Fruit fly (Drosophila melanogaster) whole organism, embryonic: ENCODE results near the gene Est-Q.

Experiments
- B-H1 ChIP-seq: fragments of 200-800 bp; sonication (Bioruptor generic); IDR thresholded peaks from 3 replicates; pipeline ENCODE4 v1.3.6; 2022; ENCODE audit warnings: missing biosample characterization, missing genetic modification characterization
- CG10267 ChIP-seq: fragments of 200-800 bp; sonication (Bioruptor generic); optimal IDR thresholded peaks from 2 replicates; lab custom pipeline; 2018; ENCODE audit warnings: missing biosample characterization, mild to moderate bottlenecking, missing genetic modification characterization, moderate library complexity
- CG10431 ChIP-seq: fragments of 200-800 bp; sonication (Bioruptor generic); optimal IDR thresholded peaks from 3 replicates; lab custom pipeline; 2018; ENCODE audit warnings: missing biosample characterization, mild to moderate bottlenecking, missing genetic modification characterization
- CG11085 ChIP-seq: fragments of 200-800 bp; sonication (Bioruptor generic); IDR thresholded peaks from 2 replicates; pipeline ENCODE4 v1.3.6; 2022; ENCODE audit warnings: missing biosample characterization, missing genetic modification characterization
- CG14860 ChIP-seq: fragments of 200-800 bp; sonication (Bioruptor generic); IDR thresholded peaks from 3 replicates; pipeline ENCODE4 v1.3.6; 2022; ENCODE audit warnings: missing biosample characterization, missing genetic modification characterization; ENCODE audit not compliant: partially characterized antibody
- CG15269 ChIP-seq: fragments of 200-800 bp; sonication (Bioruptor generic); optimal IDR thresholded peaks from 2 replicates; lab custom pipeline; 2018; ENCODE audit warnings: missing biosample characterization, mild to moderate bottlenecking, missing genetic modification characterization, moderate library complexity
- CG15696 ChIP-seq: fragments of 200-800 bp; sonication (Bioruptor generic); optimal IDR thresholded peaks from 2 replicates; lab custom pipeline; 2019; ENCODE audit warnings: missing biosample characterization, mild to moderate bottlenecking, missing genetic modification characterization, moderate library complexity
- CG1602 ChIP-seq: fragments of 200-800 bp; sonication (Bioruptor generic); optimal IDR thresholded peaks from 3 replicates; lab custom pipeline; 2016; ENCODE audit warnings: missing biosample characterization, missing genetic modification characterization
- CG18619 ChIP-seq: fragments of 200-800 bp; sonication (Bioruptor generic); optimal IDR thresholded peaks from 3 replicates; lab custom pipeline; 2017; ENCODE audit warnings: missing biosample characterization, mild to moderate bottlenecking, missing genetic modification characterization
- CG34422 ChIP-seq: fragments of 200-800 bp; sonication (Bioruptor generic); IDR thresholded peaks from 3 replicates; pipeline ENCODE4 v1.3.6; 2022; ENCODE audit warnings: missing biosample characterization, missing genetic modification characterization
- CG3726 ChIP-seq: fragments of 200-800 bp; sonication (Bioruptor generic); IDR thresholded peaks from 3 replicates; pipeline ENCODE4, ENCODE4 v1.3.6; 2022; ENCODE audit warnings: missing biosample characterization, missing genetic modification characterization
- CG4328 ChIP-seq: fragments of 200-800 bp; sonication (Bioruptor generic); optimal IDR thresholded peaks from 3 replicates; lab custom pipeline; 2017; ENCODE audit warnings: missing biosample characterization, missing genetic modification reagents, missing genetic modification characterization
- CG4424 ChIP-seq: fragments of 200-800 bp; sonication (Bioruptor generic); optimal IDR thresholded peaks from 3 replicates; lab custom pipeline; 2016; ENCODE audit warnings: missing biosample characterization, missing genetic modification characterization
- CG4707 ChIP-seq: fragments of 200-800 bp; sonication (Bioruptor generic); optimal IDR thresholded peaks from 2 replicates; lab custom pipeline; 2018; ENCODE audit warnings: missing biosample characterization, mild to moderate bottlenecking, missing genetic modification characterization, moderate library complexity
- CG4820 ChIP-seq: fragments of 200-800 bp; sonication (Bioruptor generic); optimal IDR thresholded peaks from 3 replicates; lab custom pipeline; 2016; ENCODE audit warnings: missing biosample characterization, missing genetic modification characterization
- CG5245 ChIP-seq: fragments of 200-800 bp; sonication (Bioruptor generic); optimal IDR thresholded peaks from 3 replicates; lab custom pipeline; 2016; ENCODE audit warnings: missing biosample characterization, missing genetic modification characterization
- CG7745 ChIP-seq: fragments of 200-800 bp; sonication (Bioruptor generic); optimal IDR thresholded peaks from 2 replicates; lab custom pipeline; 2018; ENCODE audit warnings: missing biosample characterization, mild to moderate bottlenecking, missing genetic modification characterization, moderate library complexity
- CG8359 ChIP-seq: fragments of 200-800 bp; sonication (Bioruptor generic); optimal IDR thresholded peaks from 2 replicates; lab custom pipeline; 2017; ENCODE audit warnings: missing biosample characterization, mild to moderate bottlenecking, missing genetic modification characterization, borderline replicate concordance
- CG9727 ChIP-seq: fragments of 200-800 bp; sonication (Bioruptor generic); optimal IDR thresholded peaks from 3 replicates; lab custom pipeline; 2017; ENCODE audit warnings: missing biosample characterization, mild to moderate bottlenecking, missing genetic modification characterization
- CG9797 ChIP-seq: fragments of 200-800 bp; sonication (Bioruptor generic); optimal IDR thresholded peaks from 3 replicates; lab custom pipeline; 2018; ENCODE audit warnings: missing biosample characterization, mild to moderate bottlenecking, missing genetic modification characterization
- CoRest ChIP-seq: fragments of 200-800 bp; sonication (Bioruptor generic); optimal IDR thresholded peaks from 3 replicates; lab custom pipeline; 2018; ENCODE audit warnings: missing biosample characterization, mild to moderate bottlenecking, missing genetic modification characterization, moderate library complexity
- Deaf1 ChIP-seq: fragments of 200-800 bp; optimal IDR thresholded peaks from 3 replicates; lab custom pipeline; 2019; ENCODE audit warnings: missing biosample characterization, mild to moderate bottlenecking, missing genetic modification characterization, moderate library complexity
- HLH3B ChIP-seq: fragments of 200-800 bp; sonication (Bioruptor generic); IDR thresholded peaks from 2 replicates; pipeline ENCODE4 v1.3.6; 2022; ENCODE audit warnings: missing biosample characterization, missing genetic modification characterization
- Hmr ChIP-seq: fragments of 200-800 bp; sonication (Bioruptor generic); optimal IDR thresholded peaks from 3 replicates; lab custom pipeline; 2017; ENCODE audit warnings: mild to moderate bottlenecking, missing biosample characterization, missing genetic modification reagents, missing genetic modification characterization
- Hr51 ChIP-seq, 2 experiments: fragments of 200-800 bp; sonication (Bioruptor generic); optimal IDR thresholded peaks; 2 replicates in 1 of 2; 3 replicates in 1 of 2; lab custom pipeline; 2016 to 2018; ENCODE audit warnings: missing biosample characterization in 2 of 2, missing genetic modification characterization in 2 of 2, mild to moderate bottlenecking in 1 of 2, moderate library complexity in 1 of 2
- MTF-1 ChIP-seq: fragments of 200-800 bp; sonication (Bioruptor generic); optimal IDR thresholded peaks from 2 replicates; lab custom pipeline; 2018; ENCODE audit warnings: missing biosample characterization, mild to moderate bottlenecking, missing genetic modification characterization, borderline replicate concordance
- Mad ChIP-seq: fragments of 200-800 bp; sonication (Bioruptor generic); optimal IDR thresholded peaks from 2 replicates; lab custom pipeline; 2016; ENCODE audit warnings: missing biosample characterization, missing genetic modification characterization
- NFAT ChIP-seq: fragments of 200-800 bp; sonication (Bioruptor generic); IDR thresholded peaks from 2 replicates; pipeline ENCODE4 v1.3.6; 2022; ENCODE audit warnings: missing biosample characterization, missing genetic modification characterization
- Neu2 ChIP-seq: fragments of 200-800 bp; sonication (Bioruptor generic); optimal IDR thresholded peaks from 3 replicates; lab custom pipeline; 2016; ENCODE audit warnings: missing biosample characterization, missing genetic modification characterization, borderline replicate concordance
- Oaz ChIP-seq: fragments of 200-800 bp; sonication (Bioruptor generic); IDR thresholded peaks from 2 replicates; pipeline ENCODE4 v1.3.6; 2022; ENCODE audit warnings: missing biosample characterization, missing genetic modification characterization
- Six4 ChIP-seq: fragments of 200-800 bp; sonication (Bioruptor generic); optimal IDR thresholded peaks from 2 replicates; lab custom pipeline; 2016; ENCODE audit warnings: missing biosample characterization, missing genetic modification characterization
- Stat92E ChIP-seq, 3 experiments: fragments of >200 bp in 2 of 3; fragments of 200-800 bp in 1 of 3; sonication (Bioruptor generic) in 1 of 3; optimal IDR thresholded peaks; 2 replicates each; lab custom pipeline; 2017 to 2019; ENCODE audit warnings: missing biosample characterization in 3 of 3, missing genetic modification characterization in 3 of 3, mild to moderate bottlenecking in 1 of 3, moderate library complexity in 1 of 3
- ara ChIP-seq: fragments of 200-800 bp; sonication (Bioruptor generic); IDR thresholded peaks from 2 replicates; pipeline ENCODE4 v1.3.6; 2022; ENCODE audit warnings: missing biosample characterization, missing genetic modification characterization
- bsh ChIP-seq, 2 experiments: fragments of 200-800 bp; sonication (Bioruptor generic); optimal IDR thresholded peaks; 2 replicates each; lab custom pipeline; 2017 to 2018; ENCODE audit warnings: mild to moderate bottlenecking in 2 of 2, missing biosample characterization in 2 of 2, missing genetic modification characterization in 2 of 2, moderate library complexity in 1 of 2
- btn ChIP-seq: fragments of 200-800 bp; sonication (Bioruptor generic); optimal IDR thresholded peaks from 2 replicates; lab custom pipeline; 2016; ENCODE audit warnings: missing biosample characterization, missing genetic modification characterization
- croc ChIP-seq: fragments of 200-800 bp; sonication (Bioruptor generic); conservative IDR thresholded peaks from 3 replicates; pipeline ENCODE4 v1.3.6; 2022; ENCODE audit warnings: missing biosample characterization, missing genetic modification characterization
- da ChIP-seq: fragments of 200-800 bp; sonication (Bioruptor generic); optimal IDR thresholded peaks from 2 replicates; lab custom pipeline; 2016; ENCODE audit warnings: missing biosample characterization, missing genetic modification characterization
- emc ChIP-seq: fragments of 200-800 bp; sonication (Bioruptor generic); optimal IDR thresholded peaks from 2 replicates; lab custom pipeline; 2016; ENCODE audit warnings: missing biosample characterization, missing genetic modification characterization
- fd102C ChIP-seq: fragments of 200-800 bp; sonication (Bioruptor generic); optimal IDR thresholded peaks from 2 replicates; lab custom pipeline; 2018; ENCODE audit warnings: missing biosample characterization, mild to moderate bottlenecking, missing genetic modification characterization, moderate library complexity
- fd64A ChIP-seq: fragments of 200-800 bp; sonication (Bioruptor generic); optimal IDR thresholded peaks from 3 replicates; lab custom pipeline; 2018; ENCODE audit warnings: missing biosample characterization, mild to moderate bottlenecking, missing genetic modification characterization
- gem ChIP-seq: fragments of 200-800 bp; sonication (Bioruptor generic); optimal IDR thresholded peaks from 2 replicates; lab custom pipeline; 2019; ENCODE audit warnings: missing biosample characterization, mild to moderate bottlenecking, missing genetic modification characterization, moderate library complexity
- ham ChIP-seq: fragments of 200-800 bp; sonication (Bioruptor generic); IDR thresholded peaks from 2 replicates; pipeline ENCODE4 v1.3.6; 2022; ENCODE audit warnings: missing biosample characterization, missing genetic modification characterization
- jigr1 ChIP-seq: fragments of 200-800 bp; sonication (Bioruptor generic); IDR thresholded peaks from 3 replicates; pipeline ENCODE4 v1.3.6; 2022; ENCODE audit warnings: missing biosample characterization, missing genetic modification characterization
- lilli ChIP-seq: fragments of 200-800 bp; sonication (Bioruptor generic); optimal IDR thresholded peaks from 3 replicates; lab custom pipeline; 2016; ENCODE audit warnings: missing biosample characterization, missing genetic modification characterization
- lmd ChIP-seq: fragments of 200-800 bp; sonication (Bioruptor generic); IDR thresholded peaks from 2 replicates; pipeline ENCODE4 v1.3.6; 2022; ENCODE audit warnings: missing biosample characterization, missing genetic modification characterization
- pho ChIP-seq: fragments of 200-800 bp; sonication (Bioruptor generic); optimal IDR thresholded peaks from 2 replicates; lab custom pipeline; 2016; ENCODE audit warnings: missing biosample characterization, missing genetic modification characterization
- pita ChIP-seq: fragments of 200-800 bp; sonication (Bioruptor generic); optimal IDR thresholded peaks from 2 replicates; lab custom pipeline; 2017; ENCODE audit warnings: missing biosample characterization, mild to moderate bottlenecking, missing genetic modification characterization
- ranshi ChIP-seq: fragments of 200-800 bp; sonication (Bioruptor generic); IDR thresholded peaks from 2 replicates; pipeline ENCODE4 v1.3.6; 2022; ENCODE audit warnings: missing biosample characterization, missing genetic modification characterization
- seq ChIP-seq: fragments of 200-800 bp; sonication (Bioruptor generic); IDR thresholded peaks from 2 replicates; pipeline ENCODE4 v1.3.6; 2022; ENCODE audit warnings: missing biosample characterization, missing genetic modification characterization
- twi ChIP-seq: fragments of 200-800 bp; optimal IDR thresholded peaks from 2 replicates; lab custom pipeline; 2019; ENCODE audit warnings: missing biosample characterization, mild to moderate bottlenecking, missing genetic modification characterization, moderate library complexity
- vfl ChIP-seq: fragments of 200-800 bp; sonication (Bioruptor generic); optimal IDR thresholded peaks from 2 replicates; lab custom pipeline; 2016; ENCODE audit warnings: missing biosample characterization, missing genetic modification characterization

Est-Q gene

DNA sequence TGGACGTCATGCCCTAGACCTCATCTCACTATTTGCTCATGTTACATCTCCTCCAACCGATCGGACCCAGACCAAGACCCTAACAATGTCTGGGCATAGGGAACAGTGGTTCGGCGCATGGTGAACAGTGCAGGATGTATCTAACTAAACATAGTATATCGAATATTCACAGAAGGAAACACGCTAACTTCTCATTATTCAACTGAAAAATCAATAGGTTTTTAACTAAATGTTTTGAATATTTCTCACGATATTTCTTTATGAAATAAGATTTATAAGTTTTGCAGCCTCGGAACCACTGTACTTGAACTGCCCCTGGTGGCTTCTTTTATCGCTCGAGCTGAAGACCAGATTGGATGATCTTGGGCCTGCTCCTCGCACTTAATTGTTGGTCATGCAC lies 47.6 kb upstream of the Est-Q start (continued):
- TF ChIP-seq CG34422 (GFP tag; lab: Robert Waterston, UW) (no peak), emc (no peak), CG1602 (GFP tag; lab: Kevin White, UChicago) (peak; percentile 47), HLH3B (GFP tag; lab: Robert Waterston, UW) (0 out of 2 replicates have a peak, but pooled peaks have one; percentile 12), CG4820 (peak; percentile 57), pho (GFP tag; lab: Kevin White, UChicago) (no peak), CG11085 (GFP tag; lab: Robert Waterston, UW) (no peak), CG4707 (GFP tag; lab: Kevin White, UChicago) (no peak), Hmr (GFP tag; lab: Kevin White, UChicago) (no peak), ranshi (GFP tag; lab: Robert Waterston, UW) (peak; percentile 37; the same call in 1 of the 2 replicates), CG9727 (peak; percentile 79), pita (GFP tag; lab: Kevin White, UChicago) (no peak), Mad (GFP tag; lab: Kevin White, UChicago) (no peak), ara (GFP tag; lab: Robert Waterston, UW) (peak; percentile 74; the same call in 1 of the 2 replicates), jigr1 (GFP tag; lab: Robert Waterston, UW) (no peak), seq (GFP tag; lab: Robert Waterston, UW) (no peak), gem (tag; lab: Kevin White, UChicago) (peak; percentile 78), B-H1 (GFP tag; lab: Robert Waterston, UW) (no peak), btn (GFP tag; lab: Kevin White, UChicago) (peak; percentile 32), vfl (GFP tag; lab: Kevin White, UChicago) (no peak), Hr51 (GFP tag; optimal IDR thresholded peaks at IDR 0.05; lab: Kevin White, UChicago) (no peak), Stat92E (GFP tag; optimal IDR thresholded peaks at IDR 0.05; lab: Kevin White, UChicago) (no peak), fd102C (GFP tag; lab: Kevin White, UChicago) (no peak), twi (tag; lab: Kevin White, UChicago) (no peak), CG3726 (GFP tag; lab: Robert Waterston, UW) (0 out of 3 replicates have a peak, but pooled peaks have one; percentile 38), CG10431 (GFP tag; lab: Kevin White, UChicago) (no peak), Neu2 (GFP tag; lab: Kevin White, UChicago) (no peak), CG15269 (tag; lab: Kevin White, UChicago) (no peak), da (GFP tag; lab: Kevin White, UChicago) (no peak), ham (no peak), Oaz (GFP tag; lab: Robert Waterston, UW) (no peak), CG8359 (GFP tag; lab: Kevin White, UChicago) (peak; percentile 29), CG5245 (GFP tag; lab: Kevin White, UChicago) (peak; percentile 30), NFAT (GFP tag; lab: Robert Waterston, UW) (no peak), CG18619 (GFP tag; lab: Kevin White, UChicago) (peak; percentile 9), CG15696 (tag; lab: Kevin White, UChicago) (peak; percentile 84), CoRest (peak; percentile 15), CG7745 (tag; lab: Kevin White, UChicago) (peak; percentile 21), Six4 (peak; percentile 65), MTF-1 (no peak), fd64A (GFP tag; lab: Kevin White, UChicago) (peak; percentile 20), CG10267 (peak; percentile 77), bsh (GFP tag; optimal IDR thresholded peaks at IDR 0.05; lab: Kevin White, UChicago) (peak; percentile 32 to 84), CG4328 (GFP tag; lab: Kevin White, UChicago) (no peak), CG9797 (GFP tag; lab: Kevin White, UChicago) (no peak), lmd (GFP tag; lab: Robert Waterston, UW) (no peak), croc (GFP tag; lab: Robert Waterston, UW) (peak; percentile 84), Deaf1 (tag; lab: Kevin White, UChicago) (no peak), CG4424 (GFP tag; lab: Kevin White, UChicago) (peak; percentile 75), lilli (GFP tag; lab: Kevin White, UChicago) (peak; percentile 45), CG14860 (GFP tag; lab: Robert Waterston, UW) (no peak)
